Fruit fly (Drosophila melanogaster) whole organism, embryonic: Measurements from ENCODE around the gene CG34148.

Experiments
- Bdp1 ChIP-seq: fragments of 200-800 bp; sonication (Bioruptor generic); optimal IDR thresholded peaks from 3 replicates; lab custom pipeline; 2016; ENCODE audit warnings: missing biosample characterization, missing genetic modification characterization
- Blimp-1 ChIP-seq: fragments of 200-800 bp; sonication (Bioruptor generic); optimal IDR thresholded peaks from 3 replicates; lab custom pipeline; 2018; ENCODE audit warnings: missing biosample characterization, missing genetic modification characterization, mild to moderate bottlenecking, moderate library complexity, missing genetic modification reagents
- CG6272 ChIP-seq: fragments of 200-800 bp; sonication (Bioruptor generic); IDR thresholded peaks from 2 replicates; pipeline ENCODE4 v1.3.6; 2022; ENCODE audit warnings: missing biosample characterization, missing genetic modification characterization
- CkIIα-i1 ChIP-seq: fragments of 200-800 bp; sonication (Bioruptor generic); IDR thresholded peaks from 2 replicates; pipeline ENCODE4 v1.3.6; 2022; ENCODE audit warnings: missing biosample characterization, missing genetic modification characterization
- Xrp1 ChIP-seq: fragments of 200-800 bp; sonication (Bioruptor generic); IDR thresholded peaks from 2 replicates; pipeline ENCODE4 v1.3.6; 2022; ENCODE audit warnings: missing biosample characterization, missing genetic modification characterization
- ash1 ChIP-seq: fragments of 200-800 bp; sonication (Bioruptor generic); optimal IDR thresholded peaks from 2 replicates; lab custom pipeline; 2018; ENCODE audit warnings: missing biosample characterization, mild to moderate bottlenecking, missing genetic modification characterization
- kay ChIP-seq: fragments of 200-800 bp; sonication (Bioruptor generic); optimal IDR thresholded peaks from 2 replicates; lab custom pipeline; 2016; ENCODE audit warnings: missing biosample characterization, missing genetic modification characterization

- TF ChIP-seq kay: no peak
- no peak for TF ChIP-seq Xrp1 (GFP tag; lab: Robert Waterston, UW)
- no peak for TF ChIP-seq Bdp1 (GFP tag; lab: Kevin White, UChicago)
- no peak for TF ChIP-seq ash1
- no peak for TF ChIP-seq CG6272 (GFP tag; lab: Robert Waterston, UW)
- no peak for TF ChIP-seq CkIIα-i1 (GFP tag; lab: Robert Waterston, UW)
- peak; percentile 7 for TF ChIP-seq Blimp-1
Measured at dm6 chr3R:21838505-21838956, 40.0 kb downstream of the CG34148 start.
